Worm (Caenorhabditis elegans) whole organism, L4 larva: ENCODE results near the gene C55A6.1.

Source experiments
- D1046.2 ChIP-seq: fragments of 200-800 bp; sonication (Bioruptor generic); IDR thresholded peaks from 2 replicates; pipeline ENCODE4 v1.3.6; 2022; ENCODE audit warnings: missing genetic modification characterization, missing compliant biosample characterization
- F10B5.3 ChIP-seq: sonication (generic microtip); optimal IDR thresholded peaks from 2 replicates; lab custom pipeline; 2016; ENCODE audit warnings: mild to moderate bottlenecking, missing genetic modification characterization, missing compliant biosample characterization
- T20F7.1 ChIP-seq: fragments of 200-800 bp; sonication (Bioruptor generic); optimal IDR thresholded peaks from 2 replicates; lab custom pipeline; 2018; ENCODE audit warnings: mild to moderate bottlenecking, missing genetic modification characterization, missing compliant biosample characterization
- Y105C5A.15 ChIP-seq: fragments of 200-800 bp; sonication (Bioruptor generic); IDR thresholded peaks from 2 replicates; pipeline ENCODE4 v1.3.6; 2022; ENCODE audit warnings: missing genetic modification characterization, missing compliant biosample characterization
- Y48G9A.11 ChIP-seq: fragments of 200-800 bp; sonication (Bioruptor generic); IDR thresholded peaks from 2 replicates; pipeline ENCODE4 v1.3.6; 2022; ENCODE audit warnings: missing genetic modification reagents, missing genetic modification characterization, missing compliant biosample characterization
- ZK337.2 ChIP-seq: fragments of 200-800 bp; sonication (Bioruptor generic); IDR thresholded peaks from 2 replicates; pipeline ENCODE4 v1.3.6; 2022; ENCODE audit warnings: missing genetic modification reagents, missing genetic modification characterization, missing compliant biosample characterization
- aly-2 ChIP-seq: sonication (generic microtip); optimal IDR thresholded peaks from 2 replicates; lab custom pipeline; 2018; ENCODE audit warnings: missing biosample characterization, missing genetic modification characterization
- ceh-20 ChIP-seq: fragments of 200-800 bp; sonication (Bioruptor generic); IDR thresholded peaks from 2 replicates; pipeline ENCODE4 v1.3.6; 2022; ENCODE audit warnings: missing genetic modification reagents, missing genetic modification characterization, missing compliant biosample characterization
- ceh-44 ChIP-seq: fragments of 200-800 bp; sonication (Bioruptor generic); IDR thresholded peaks from 2 replicates; pipeline ENCODE4 v1.3.6; 2022; ENCODE audit warnings: missing genetic modification reagents, missing genetic modification characterization, missing compliant biosample characterization
- ceh-62 ChIP-seq: sonication (generic microtip); optimal IDR thresholded peaks from 2 replicates; lab custom pipeline; 2017; ENCODE audit warnings: missing biosample characterization, missing genetic modification characterization
- ces-1 ChIP-seq: fragments of 150-350 bp; sonication (generic microtip); optimal IDR thresholded peaks from 4 replicates; lab custom pipeline; 2014; ENCODE audit warnings: missing biosample characterization, missing genetic modification reagents, missing genetic modification characterization
- daf-16 ChIP-seq, 3 experiments: sonication (generic microtip); optimal IDR thresholded peaks; 2 replicates each; lab custom pipeline; 2016 to 2017; ENCODE audit warnings: missing genetic modification characterization in 3 of 3, missing genetic modification reagents in 3 of 3, mild to moderate bottlenecking in 2 of 3, missing compliant biosample characterization in 2 of 3, missing biosample characterization in 1 of 3, moderate library complexity in 1 of 3
- dmd-6 ChIP-seq: fragments of 200-800 bp; sonication (Bioruptor generic); IDR thresholded peaks from 2 replicates; pipeline ENCODE4 v1.3.6; 2022; ENCODE audit warnings: missing genetic modification reagents, missing genetic modification characterization, missing compliant biosample characterization
- dmd-9 ChIP-seq: fragments of 200-800 bp; sonication (Bioruptor generic); IDR thresholded peaks from 2 replicates; pipeline ENCODE4 v1.3.6; 2022; ENCODE audit warnings: missing genetic modification reagents, missing genetic modification characterization, missing compliant biosample characterization
- egl-27 ChIP-seq: sonication (generic microtip); optimal IDR thresholded peaks from 3 replicates; lab custom pipeline; 2017; ENCODE audit warnings: missing biosample characterization, missing genetic modification reagents, missing genetic modification characterization
- hlh-11 ChIP-seq: fragments of 200-800 bp; sonication (Bioruptor generic); optimal IDR thresholded peaks from 2 replicates; lab custom pipeline; 2018; ENCODE audit warnings: mild to moderate bottlenecking, missing genetic modification characterization, missing compliant biosample characterization
- hlh-30 ChIP-seq: sonication (generic microtip); optimal IDR thresholded peaks from 2 replicates; lab custom pipeline; 2017; ENCODE audit warnings: antibody characterized with exemption, mild to moderate bottlenecking, missing genetic modification characterization, missing compliant biosample characterization; ENCODE audit not compliant: insufficient read depth
- lin-1 ChIP-seq: fragments of 200-800 bp; sonication (Bioruptor generic); IDR thresholded peaks from 2 replicates; pipeline ENCODE4 v1.3.6; 2022; ENCODE audit warnings: missing genetic modification reagents, missing genetic modification characterization, missing compliant biosample characterization
- lin-15B ChIP-seq: fragments of 150-350 bp; sonication (generic microtip); optimal IDR thresholded peaks from 3 replicates; lab custom pipeline; 2014; ENCODE audit warnings: missing biosample characterization, missing genetic modification characterization
- lin-29 ChIP-seq: fragments of 200-800 bp; sonication (Bioruptor generic); IDR thresholded peaks from 2 replicates; pipeline ENCODE4 v1.3.6; 2022; ENCODE audit warnings: missing genetic modification reagents, missing genetic modification characterization, missing compliant biosample characterization
- lin-38 ChIP-seq: fragments of 200-800 bp; sonication (Bioruptor generic); IDR thresholded peaks from 2 replicates; pipeline ENCODE4 v1.3.6; 2022; ENCODE audit warnings: missing genetic modification reagents, missing genetic modification characterization, missing compliant biosample characterization
- lsy-2 ChIP-seq, 2 experiments: fragments of 150-350 bp in 1 of 2; sonication (generic microtip) in 1 of 2; optimal IDR thresholded peaks; 2 replicates each; lab custom pipeline; 2014 to 2017; ENCODE audit warnings: missing biosample characterization in 2 of 2, missing genetic modification characterization in 2 of 2
- madf-5 ChIP-seq, 2 experiments: fragments of 200-800 bp; sonication (Bioruptor generic); IDR thresholded peaks; 2 replicates each; pipeline ENCODE4 v1.3.6; 2022; ENCODE audit warnings: missing compliant biosample characterization in 2 of 2, missing genetic modification characterization in 2 of 2
- mdl-1 ChIP-seq, 2 experiments: fragments of 150-350 bp in 1 of 2; sonication (generic microtip) in 1 of 2; optimal IDR thresholded peaks; 2 replicates each; lab custom pipeline; 2014 to 2017; ENCODE audit warnings: missing biosample characterization in 2 of 2, missing genetic modification characterization in 2 of 2
- mdt-29 ChIP-seq: fragments of 200-800 bp; sonication (Bioruptor generic); IDR thresholded peaks from 2 replicates; pipeline ENCODE4 v1.3.6; 2022; ENCODE audit warnings: missing genetic modification reagents, missing genetic modification characterization, missing compliant biosample characterization
- mep-1 ChIP-seq: fragments of 150-350 bp; sonication (generic microtip); optimal IDR thresholded peaks from 3 replicates; lab custom pipeline; 2014; ENCODE audit warnings: missing biosample characterization, missing genetic modification characterization
- mes-2 ChIP-seq: sonication (generic microtip); optimal IDR thresholded peaks from 2 replicates; lab custom pipeline; 2016; ENCODE audit warnings: missing genotype, mild to moderate bottlenecking, missing genetic modification characterization, missing compliant biosample characterization; ENCODE audit not compliant: poor library complexity, severe bottlenecking
- mxl-2 ChIP-seq: fragments of 200-800 bp; sonication (Bioruptor generic); conservative IDR thresholded peaks from 2 replicates; pipeline ENCODE4 v1.3.6; 2022; ENCODE audit warnings: missing genetic modification reagents, missing genetic modification characterization, missing compliant biosample characterization
- mxl-3 ChIP-seq: fragments of 200-800 bp; sonication (Bioruptor generic); optimal IDR thresholded peaks from 2 replicates; lab custom pipeline; 2018; ENCODE audit warnings: mild to moderate bottlenecking, missing genetic modification characterization, missing compliant biosample characterization
- nhr-111 ChIP-seq: fragments of 200-800 bp; sonication (Bioruptor generic); optimal IDR thresholded peaks from 2 replicates; lab custom pipeline; 2018; ENCODE audit warnings: mild to moderate bottlenecking, missing genetic modification characterization, missing compliant biosample characterization
- nhr-25 ChIP-seq: sonication (generic microtip); optimal IDR thresholded peaks from 2 replicates; lab custom pipeline; 2017; ENCODE audit warnings: missing genetic modification characterization, mild to moderate bottlenecking, missing compliant biosample characterization, antibody characterized with exemption, moderate library complexity, borderline replicate concordance; ENCODE audit not compliant: insufficient read depth
- nhr-28 ChIP-seq: fragments of 150-350 bp; optimal IDR thresholded peaks from 2 replicates; lab custom pipeline; 2014; ENCODE audit warnings: missing biosample characterization, missing genetic modification characterization
- rbr-2 ChIP-seq: sonication (generic microtip); optimal IDR thresholded peaks from 2 replicates; lab custom pipeline; 2016; ENCODE audit warnings: missing genotype, missing genetic modification characterization, missing compliant biosample characterization
- saeg-2 ChIP-seq: fragments of 200-800 bp; sonication (Bioruptor generic); IDR thresholded peaks from 2 replicates; pipeline ENCODE4 v1.3.6; 2022; ENCODE audit warnings: missing genetic modification reagents, missing genetic modification characterization, missing compliant biosample characterization
- set-16 ChIP-seq: fragments of 200-800 bp; sonication (Bioruptor generic); IDR thresholded peaks from 2 replicates; pipeline ENCODE4 v1.3.6; 2022; ENCODE audit warnings: missing genetic modification reagents, missing genetic modification characterization, missing compliant biosample characterization
- skn-1 ChIP-seq: fragments of 150-350 bp; optimal IDR thresholded peaks from 2 replicates; lab custom pipeline; 2014; ENCODE audit warnings: missing biosample characterization, missing genetic modification characterization
- snpc-4 ChIP-seq: fragments of 150-350 bp; optimal IDR thresholded peaks from 2 replicates; lab custom pipeline; 2014; ENCODE audit warnings: missing biosample characterization, missing genetic modification characterization
- unc-62 ChIP-seq, 3 experiments: fragments of 150-350 bp in 1 of 3; sonication (generic microtip); optimal IDR thresholded peaks in 2 of 3; peaks in 1 of 3; 1 replicate in 1 of 3; 2 replicates in 2 of 3; lab custom pipeline; 2014 to 2017; ENCODE audit warnings: missing biosample characterization in 3 of 3, missing genetic modification characterization in 3 of 3, missing genetic modification reagents in 3 of 3, missing genotype in 1 of 3
- vab-7 ChIP-seq: fragments of 200-800 bp; sonication (Bioruptor generic); IDR thresholded peaks from 2 replicates; pipeline ENCODE4 v1.3.6; 2022; ENCODE audit warnings: missing genetic modification reagents, missing genetic modification characterization, missing compliant biosample characterization
- zfp-2 ChIP-seq: sonication (generic microtip); optimal IDR thresholded peaks from 2 replicates; lab custom pipeline; 2016; ENCODE audit warnings: mild to moderate bottlenecking, missing genetic modification characterization, missing compliant biosample characterization
- zip-2 ChIP-seq: fragments of 150-350 bp; optimal IDR thresholded peaks from 2 replicates; lab custom pipeline; 2014; ENCODE audit warnings: missing biosample characterization, missing genetic modification characterization
- ztf-7 ChIP-seq: fragments of 150-350 bp; optimal IDR thresholded peaks from 2 replicates; lab custom pipeline; 2014; ENCODE audit warnings: missing biosample characterization, missing genetic modification characterization

C55A6.1 gene

DNA sequence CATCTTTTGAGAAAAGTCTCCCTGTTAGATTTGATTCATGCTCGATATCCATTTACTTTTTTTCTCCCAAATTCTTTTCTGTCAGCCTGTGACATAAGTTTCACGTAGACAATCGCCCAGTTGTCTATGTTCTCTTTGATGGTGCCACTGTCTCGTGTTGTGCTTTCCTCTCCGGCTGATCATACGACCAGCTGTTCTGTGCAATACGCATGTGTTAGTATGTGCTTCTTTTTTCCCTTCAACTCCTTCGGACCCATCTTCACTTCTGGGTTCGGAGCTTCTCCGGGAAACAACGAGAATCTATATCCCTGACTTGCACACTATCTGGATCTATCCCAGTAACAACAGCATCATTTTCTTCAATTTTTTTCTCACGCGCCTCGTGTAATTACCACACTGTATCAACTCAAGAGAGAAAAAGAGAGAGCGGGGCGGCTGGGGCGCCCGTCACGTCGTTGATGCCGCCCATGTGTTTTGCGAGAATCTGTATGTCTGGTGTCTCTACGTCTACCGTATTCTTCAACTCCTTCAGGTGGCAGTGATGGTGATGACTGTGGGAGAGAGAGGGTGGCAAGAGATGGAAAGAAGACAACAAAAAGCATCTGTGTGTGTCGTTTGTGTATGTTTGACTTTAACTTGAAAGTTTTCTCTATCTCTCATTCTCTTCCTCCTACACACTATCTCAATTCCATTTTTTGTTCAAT lies 27.2 kb upstream of the C55A6.1 start (continued):
- TF ChIP-seq D1046.2 (no peak), mdt-29 (0 out of 2 replicates have a peak, but pooled peaks have one; percentile 31), skn-1 (no peak), lin-15B (no peak), aly-2 (no peak), ceh-62 (tag; lab: Kevin White, UChicago) (no peak), mes-2 (tag; lab: Kevin White, UChicago) (peak; percentile 63), mxl-2 (GFP tag; lab: Robert Waterston, UW) (no peak), dmd-9 (GFP tag; lab: Robert Waterston, UW) (no peak), ceh-20 (GFP tag; lab: Robert Waterston, UW) (peak; percentile 59; the same call in 1 of the 2 replicates), daf-16 (GFP tag; optimal IDR thresholded peaks at IDR 0.05; lab: Kevin White, UChicago) (peak; percentile 62 to 96), daf-16 (tag; optimal IDR thresholded peaks at IDR 0.05; lab: Kevin White, UChicago) (peak; percentile 91), ceh-44 (GFP tag; lab: Robert Waterston, UW) (no peak), nhr-111 (GFP tag; lab: Kevin White, UChicago) (no peak), madf-5 (GFP tag; IDR thresholded peaks at IDR 0.05; lab: Robert Waterston, UW) (no peak), ces-1 (GFP tag; lab: Kevin White, UChicago) (no peak), ztf-7 (tag; lab: Kevin White, UChicago) (no peak), lin-1 (GFP tag; lab: Robert Waterston, UW) (peak; percentile 64), T20F7.1 (GFP tag; lab: Kevin White, UChicago) (peak; percentile 71), F10B5.3 (tag; lab: Kevin White, UChicago) (no peak), vab-7 (GFP tag; lab: Robert Waterston, UW) (no peak), set-16 (GFP tag; lab: Robert Waterston, UW) (peak; percentile 59; the same call in 1 of the 2 replicates)

DNA sequence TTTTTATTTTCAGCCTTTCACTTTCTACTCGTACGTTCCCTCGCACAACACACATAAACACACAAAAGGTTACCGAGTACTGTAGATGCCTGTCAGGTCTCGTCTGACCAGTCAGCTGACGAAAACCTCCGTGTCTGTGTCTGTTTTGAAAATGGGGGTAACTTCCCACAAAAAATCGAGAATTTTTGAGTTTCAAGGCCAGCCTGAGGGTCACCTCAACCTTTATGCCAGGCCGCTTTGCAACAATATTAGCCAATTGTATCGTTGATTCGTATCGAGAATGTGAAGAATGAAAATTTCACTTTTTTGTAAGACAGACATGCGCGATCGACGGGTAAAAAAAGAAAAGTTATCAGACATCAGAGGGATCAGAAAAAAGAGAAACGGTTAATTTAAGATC lies 26.3 kb upstream of the C55A6.1 start:
- peak; percentile 31 for TF ChIP-seq dmd-6 (GFP tag; lab: Robert Waterston, UW)
- TF ChIP-seq lin-38 (GFP tag; lab: Robert Waterston, UW) = 0 out of 2 replicates have a peak, but pooled peaks have one; percentile 27
- TF ChIP-seq ceh-20 (GFP tag; lab: Robert Waterston, UW) = 0 out of 2 replicates have a peak, but pooled peaks have one; percentile 10
- no peak for TF ChIP-seq Y105C5A.15
- no peak for TF ChIP-seq T20F7.1 (GFP tag; lab: Kevin White, UChicago)
- peak; percentile 14 to 59 for TF ChIP-seq lsy-2 (tag; optimal IDR thresholded peaks at IDR 0.05; lab: Kevin White, UChicago)
- TF ChIP-seq nhr-25 (tag; lab: Kevin White, UChicago) = peak; percentile 87
- no peak for TF ChIP-seq zfp-2 (tag; lab: Kevin White, UChicago)
- peak; percentile 51 for TF ChIP-seq nhr-28 (tag; lab: Kevin White, UChicago)
- no peak for TF ChIP-seq ZK337.2 (GFP tag; lab: Robert Waterston, UW)
- no peak for TF ChIP-seq Y48G9A.11
- TF ChIP-seq skn-1 = no peak
- TF ChIP-seq zip-2 (tag; lab: Kevin White, UChicago) = no peak
- peak; percentile 50 for TF ChIP-seq mep-1 (tag; lab: Kevin White, UChicago)
- no peak for TF ChIP-seq saeg-2 (GFP tag; lab: Robert Waterston, UW)
- peak; percentile 50; the same call in 1 of the 2 replicates for TF ChIP-seq lin-29 (GFP tag; lab: Robert Waterston, UW)
- TF ChIP-seq egl-27 (tag; lab: Kevin White, UChicago) = no peak
- peak in 1 of 2 experiments; percentile 7 for TF ChIP-seq mdl-1 (tag; optimal IDR thresholded peaks at IDR 0.05; lab: Kevin White, UChicago)
- peak; percentile 3 for TF ChIP-seq mes-2 (tag; lab: Kevin White, UChicago)
- TF ChIP-seq hlh-30 = peak; percentile 82
- TF ChIP-seq hlh-11 = peak; percentile 38
- TF ChIP-seq rbr-2 = no peak
- TF ChIP-seq mxl-3 (GFP tag; lab: Kevin White, UChicago) = no peak
- no peak for TF ChIP-seq snpc-4 (tag; lab: Kevin White, UChicago)
- peak in 1 of 2 experiments; percentile 48 for TF ChIP-seq unc-62 (GFP tag; optimal IDR thresholded peaks at IDR 0.05 in 1 of 2; lab: Kevin White, UChicago)
- TF ChIP-seq unc-62 (tag; optimal IDR thresholded peaks at IDR 0.05; lab: Kevin White, UChicago) = no peak
